Fruit fly (Drosophila melanogaster) whole organism, embryonic: Measurements from ENCODE around the gene CSN5.

ENCODE experiments used
- CG1024 ChIP-seq: fragments of 200-800 bp; sonication (Bioruptor generic); IDR thresholded peaks from 2 replicates; pipeline ENCODE4 v1.3.6; 2022; ENCODE audit warnings: missing biosample characterization, missing genetic modification characterization
- CG10431 ChIP-seq: fragments of 200-800 bp; sonication (Bioruptor generic); optimal IDR thresholded peaks from 3 replicates; lab custom pipeline; 2018; ENCODE audit warnings: missing biosample characterization, mild to moderate bottlenecking, missing genetic modification characterization
- CG12104 ChIP-seq: fragments of 200-800 bp; sonication (Bioruptor generic); optimal IDR thresholded peaks from 3 replicates; lab custom pipeline; 2016; ENCODE audit warnings: missing biosample characterization, missing genetic modification characterization
- CG12659 ChIP-seq: fragments of 200-800 bp; sonication (Bioruptor generic); optimal IDR thresholded peaks from 3 replicates; lab custom pipeline; 2017; ENCODE audit warnings: mild to moderate bottlenecking, missing biosample characterization, missing genetic modification reagents, missing genetic modification characterization
- CG13287 ChIP-seq: fragments of 200-800 bp; sonication (Bioruptor generic); IDR thresholded peaks from 2 replicates; pipeline ENCODE4 v1.3.6; 2022; ENCODE audit warnings: missing biosample characterization, missing genetic modification characterization; ENCODE audit not compliant: partially characterized antibody
- CG14710 ChIP-seq: fragments of 200-800 bp; sonication (Bioruptor generic); optimal IDR thresholded peaks from 3 replicates; lab custom pipeline; 2019; ENCODE audit warnings: missing biosample characterization, mild to moderate bottlenecking, missing genetic modification characterization, moderate library complexity
- CG15514 ChIP-seq: fragments of 200-800 bp; sonication (Bioruptor generic); optimal IDR thresholded peaks from 3 replicates; lab custom pipeline; 2017; ENCODE audit warnings: missing biosample characterization, missing genetic modification characterization, mild to moderate bottlenecking, moderate library complexity, missing genetic modification reagents
- CG16813 ChIP-seq: fragments of 200-800 bp; sonication (Bioruptor generic); IDR thresholded peaks from 3 replicates; pipeline ENCODE4 v1.3.6; 2022; ENCODE audit warnings: missing biosample characterization, missing genetic modification characterization; ENCODE audit not compliant: partially characterized antibody
- CG17829 ChIP-seq: fragments of 200-800 bp; optimal IDR thresholded peaks from 2 replicates; lab custom pipeline; 2019; ENCODE audit warnings: missing biosample characterization, mild to moderate bottlenecking, missing genetic modification characterization, moderate library complexity
- CG2129 ChIP-seq: fragments of 200-800 bp; sonication (Bioruptor generic); IDR thresholded peaks from 2 replicates; pipeline ENCODE4 v1.3.6; 2022; ENCODE audit warnings: missing biosample characterization, missing genetic modification characterization; ENCODE audit not compliant: partially characterized antibody
- CG31388 ChIP-seq: fragments of 200-800 bp; sonication (Bioruptor generic); optimal IDR thresholded peaks from 2 replicates; lab custom pipeline; 2016; ENCODE audit warnings: missing biosample characterization, missing genetic modification characterization
- CG33213 ChIP-seq: fragments of 200-800 bp; sonication (Bioruptor generic); optimal IDR thresholded peaks from 3 replicates; lab custom pipeline; 2016; ENCODE audit warnings: missing biosample characterization, missing genetic modification characterization
- CG34224 ChIP-seq: fragments of 200-800 bp; sonication (Bioruptor generic); IDR thresholded peaks from 3 replicates; pipeline ENCODE4 v1.3.6; 2022; ENCODE audit warnings: missing biosample characterization, missing genetic modification characterization; ENCODE audit not compliant: partially characterized antibody
- CG6683 ChIP-seq: fragments of 200-800 bp; sonication (Bioruptor generic); optimal IDR thresholded peaks from 2 replicates; lab custom pipeline; 2017; ENCODE audit warnings: missing biosample characterization, mild to moderate bottlenecking, missing genetic modification characterization, missing genetic modification reagents
- CG8478 ChIP-seq: fragments of >200 bp; optimal IDR thresholded peaks from 2 replicates; lab custom pipeline; 2018
- CTCF ChIP-seq: fragments of 200-800 bp; sonication (Bioruptor generic); optimal IDR thresholded peaks from 2 replicates; lab custom pipeline; 2017; ENCODE audit warnings: missing biosample characterization, mild to moderate bottlenecking, missing genetic modification characterization, moderate library complexity
- Dll ChIP-seq: fragments of 200-800 bp; sonication (Bioruptor generic); IDR thresholded peaks from 4 replicates; pipeline ENCODE4 v1.3.6; 2022; ENCODE audit warnings: missing biosample characterization, missing genetic modification characterization; ENCODE audit not compliant: partially characterized antibody
- Dref ChIP-seq: fragments of 200-800 bp; sonication (Bioruptor generic); IDR thresholded peaks from 2 replicates; pipeline ENCODE4 v1.3.6; 2022; ENCODE audit warnings: missing biosample characterization, missing genetic modification characterization
- E2f2 ChIP-seq: fragments of 200-800 bp; sonication (Bioruptor generic); IDR thresholded peaks from 2 replicates; pipeline ENCODE4 v1.3.6; 2022; ENCODE audit warnings: missing biosample characterization, missing genetic modification characterization
- Ets97D ChIP-seq: fragments of 200-800 bp; sonication (Bioruptor generic); optimal IDR thresholded peaks from 3 replicates; lab custom pipeline; 2016; ENCODE audit warnings: missing biosample characterization, missing genetic modification characterization
- Fer2 ChIP-seq: fragments of 200-800 bp; sonication (Bioruptor generic); optimal IDR thresholded peaks from 2 replicates; lab custom pipeline; 2018; ENCODE audit warnings: missing biosample characterization, mild to moderate bottlenecking, missing genetic modification characterization, moderate library complexity
- HmgZ ChIP-seq: fragments of 200-800 bp; sonication (Bioruptor generic); optimal IDR thresholded peaks from 2 replicates; lab custom pipeline; 2018; ENCODE audit warnings: missing biosample characterization, mild to moderate bottlenecking, missing genetic modification characterization
- Hr51 ChIP-seq, 2 experiments: fragments of 200-800 bp; sonication (Bioruptor generic); optimal IDR thresholded peaks; 2 replicates in 1 of 2; 3 replicates in 1 of 2; lab custom pipeline; 2016 to 2018; ENCODE audit warnings: missing biosample characterization in 2 of 2, missing genetic modification characterization in 2 of 2, mild to moderate bottlenecking in 1 of 2, moderate library complexity in 1 of 2
- Lpt ChIP-seq: fragments of >200 bp; optimal IDR thresholded peaks from 2 replicates; lab custom pipeline; 2018; ENCODE audit warnings: missing biosample characterization, missing genetic modification characterization
- MBD-R2 ChIP-seq: fragments of 200-800 bp; sonication (Bioruptor generic); IDR thresholded peaks from 2 replicates; pipeline ENCODE4 v1.3.6; 2022; ENCODE audit warnings: missing biosample characterization, missing genetic modification characterization
- MESR4 ChIP-seq: fragments of 200-800 bp; sonication (Bioruptor generic); optimal IDR thresholded peaks from 2 replicates; lab custom pipeline; 2018; ENCODE audit warnings: missing biosample characterization, mild to moderate bottlenecking, missing genetic modification characterization, moderate library complexity
- Med ChIP-seq: fragments of 200-800 bp; sonication (Bioruptor generic); peaks from one replicate; lab custom pipeline; 2016; ENCODE audit warnings: missing biosample characterization, missing genetic modification characterization, mild to moderate bottlenecking, inconsistent platforms, moderate library complexity
- Oli ChIP-seq: fragments of 200-800 bp; sonication (Bioruptor generic); optimal IDR thresholded peaks from 2 replicates; lab custom pipeline; 2018; ENCODE audit warnings: missing biosample characterization, mild to moderate bottlenecking, missing genetic modification characterization, moderate library complexity
- Pdp1 ChIP-seq, 2 experiments: fragments of 200-800 bp; sonication (Bioruptor generic); optimal IDR thresholded peaks; 3 replicates each; lab custom pipeline; 2016; ENCODE audit warnings: missing biosample characterization in 2 of 2, missing genetic modification characterization in 2 of 2, mild to moderate bottlenecking in 1 of 2, moderate library complexity in 1 of 2
- Rfx ChIP-seq: fragments of 200-800 bp; sonication (Bioruptor generic); IDR thresholded peaks from 2 replicates; pipeline ENCODE4 v1.3.6; 2022; ENCODE audit warnings: missing biosample characterization, missing genetic modification characterization
- Side ChIP-seq: fragments of 200-800 bp; sonication (Bioruptor generic); optimal IDR thresholded peaks from 2 replicates; lab custom pipeline; 2016; ENCODE audit warnings: missing biosample characterization, missing genetic modification characterization
- Ssrp ChIP-seq: fragments of 200-800 bp; sonication (Bioruptor generic); optimal IDR thresholded peaks from 2 replicates; lab custom pipeline; 2018; ENCODE audit warnings: missing biosample characterization, mild to moderate bottlenecking, missing genetic modification characterization, moderate library complexity
- crp ChIP-seq, 2 experiments: fragments of 200-800 bp; sonication (Bioruptor generic); optimal IDR thresholded peaks; 2 replicates in 1 of 2; 3 replicates in 1 of 2; lab custom pipeline; 2017; ENCODE audit warnings: missing biosample characterization in 2 of 2, missing genetic modification characterization in 2 of 2, mild to moderate bottlenecking in 1 of 2, moderate library complexity in 1 of 2
- danr ChIP-seq: fragments of 200-800 bp; sonication (Bioruptor generic); IDR thresholded peaks from 2 replicates; pipeline ENCODE4 v1.3.6; 2022; ENCODE audit warnings: missing biosample characterization, missing genetic modification characterization
- dm ChIP-seq: fragments of 200-800 bp; sonication (Bioruptor generic); optimal IDR thresholded peaks from 3 replicates; lab custom pipeline; 2016; ENCODE audit warnings: missing biosample characterization, missing genetic modification characterization
- fd64A ChIP-seq: fragments of 200-800 bp; sonication (Bioruptor generic); optimal IDR thresholded peaks from 3 replicates; lab custom pipeline; 2018; ENCODE audit warnings: missing biosample characterization, mild to moderate bottlenecking, missing genetic modification characterization
- fru ChIP-seq: fragments of >200 bp; optimal IDR thresholded peaks from 2 replicates; lab custom pipeline; 2017
- gcm2 ChIP-seq: fragments of 200-800 bp; sonication (Bioruptor generic); optimal IDR thresholded peaks from 2 replicates; lab custom pipeline; 2016; ENCODE audit warnings: missing biosample characterization, missing genetic modification characterization
- grau ChIP-seq: fragments of 200-800 bp; optimal IDR thresholded peaks from 3 replicates; lab custom pipeline; 2019; ENCODE audit warnings: missing biosample characterization, mild to moderate bottlenecking, missing genetic modification characterization, moderate library complexity
- h ChIP-seq: fragments of >200 bp; optimal IDR thresholded peaks from 2 replicates; lab custom pipeline; 2017
- hbn ChIP-seq: fragments of 200-800 bp; sonication (Bioruptor generic); IDR thresholded peaks from 2 replicates; pipeline ENCODE4 v1.3.6; 2022; ENCODE audit warnings: missing biosample characterization, missing genetic modification characterization; ENCODE audit not compliant: partially characterized antibody
- lilli ChIP-seq: fragments of 200-800 bp; sonication (Bioruptor generic); optimal IDR thresholded peaks from 3 replicates; lab custom pipeline; 2016; ENCODE audit warnings: missing biosample characterization, missing genetic modification characterization
- mam ChIP-seq: fragments of 200-800 bp; sonication (Bioruptor generic); optimal IDR thresholded peaks from 3 replicates; lab custom pipeline; 2016; ENCODE audit warnings: missing biosample characterization, missing genetic modification characterization
- pzg ChIP-seq: fragments of 200-800 bp; sonication (Bioruptor generic); optimal IDR thresholded peaks from 3 replicates; lab custom pipeline; 2018; ENCODE audit warnings: missing biosample characterization, mild to moderate bottlenecking, missing genetic modification characterization, moderate library complexity
- sisA ChIP-seq: fragments of 200-800 bp; sonication (Bioruptor generic); IDR thresholded peaks from 2 replicates; pipeline ENCODE4 v1.3.6; 2022; ENCODE audit warnings: missing biosample characterization, missing genetic modification characterization
- slp2 ChIP-seq: fragments of 200-800 bp; sonication (Bioruptor generic); optimal IDR thresholded peaks from 2 replicates; lab custom pipeline; 2016; ENCODE audit warnings: missing biosample characterization, missing genetic modification characterization
- stwl ChIP-seq: fragments of 200-800 bp; sonication (Bioruptor generic); optimal IDR thresholded peaks from 3 replicates; lab custom pipeline; 2018; ENCODE audit warnings: missing biosample characterization, mild to moderate bottlenecking, missing genetic modification characterization, moderate library complexity
- tx ChIP-seq: fragments of 200-800 bp; sonication (Bioruptor generic); optimal IDR thresholded peaks from 2 replicates; lab custom pipeline; 2016; ENCODE audit warnings: missing biosample characterization, missing genetic modification characterization
- vfl ChIP-seq: fragments of 200-800 bp; sonication (Bioruptor generic); optimal IDR thresholded peaks from 2 replicates; lab custom pipeline; 2016; ENCODE audit warnings: missing biosample characterization, missing genetic modification characterization
- yki ChIP-seq: fragments of >200 bp; optimal IDR thresholded peaks from 3 replicates; lab custom pipeline; 2018
- zen2 ChIP-seq: fragments of 200-800 bp; sonication (Bioruptor generic); IDR thresholded peaks from 3 replicates; pipeline ENCODE4 v1.3.6; 2022; ENCODE audit warnings: missing biosample characterization, missing genetic modification characterization; ENCODE audit not compliant: partially characterized antibody
- zfh1 ChIP-seq: fragments of 200-800 bp; sonication (Bioruptor generic); IDR thresholded peaks from 3 replicates; pipeline ENCODE4 v1.3.6; 2022; ENCODE audit warnings: missing biosample characterization, missing genetic modification characterization

Gene CSN5

dm6 chr3R:16480995-16481394 is 11.1 kb downstream of the CSN5 start, which contains the start of gene Dhfr (continued):
- TF ChIP-seq danr (GFP tag; lab: Robert Waterston, UW) (no peak), CG8478 (lab: Kevin White, UChicago) (no peak), CG13287 (peak; percentile 55), CG1024 (GFP tag; lab: Robert Waterston, UW) (no peak), zen2 (peak; percentile 57; the same call in 1 of the 3 replicates), pzg (GFP tag; lab: Kevin White, UChicago) (peak; percentile 23), hbn (GFP tag; lab: Robert Waterston, UW) (peak; percentile 50; the same call in 1 of the 2 replicates), yki (lab: Kevin White, UChicago) (no peak), CG34224 (GFP tag; lab: Robert Waterston, UW) (no peak), CG2129 (GFP tag; lab: Robert Waterston, UW) (0 out of 2 replicates have a peak, but pooled peaks have one; percentile 13), Oli (no peak), MBD-R2 (GFP tag; lab: Robert Waterston, UW) (peak; percentile 70; the same call in 1 of the 2 replicates), CG33213 (no peak), Lpt (no peak), CG17829 (tag; lab: Kevin White, UChicago) (no peak), Dref (GFP tag; lab: Robert Waterston, UW) (peak; percentile 62), Side (no peak), h (lab: Kevin White, UChicago) (no peak), CG10431 (GFP tag; lab: Kevin White, UChicago) (no peak), Dll (GFP tag; lab: Robert Waterston, UW) (peak; percentile 61; the same call in 2 of the 4 replicates), grau (tag; lab: Kevin White, UChicago) (no peak), tx (GFP tag; lab: Kevin White, UChicago) (no peak), Ssrp (no peak), stwl (tag; lab: Kevin White, UChicago) (peak; percentile 72), sisA (no peak)

- TF ChIP-seq Rfx (GFP tag; lab: Robert Waterston, UW) (peak; percentile 46; the same call in 1 of the 2 replicates), crp (GFP tag; optimal IDR thresholded peaks at IDR 0.05; lab: Kevin White, UChicago) (peak in 1 of 2 experiments; percentile 74), fd64A (GFP tag; lab: Kevin White, UChicago) (no peak), Ets97D (GFP tag; lab: Kevin White, UChicago) (peak; percentile 19), lilli (GFP tag; lab: Kevin White, UChicago) (peak; percentile 13), Med (GFP tag; lab: Kevin White, UChicago) (peak; percentile 78), stwl (tag; lab: Kevin White, UChicago) (peak; percentile 53), Hr51 (GFP tag; optimal IDR thresholded peaks at IDR 0.05; lab: Kevin White, UChicago) (no peak), dm (no peak), Fer2 (tag; lab: Kevin White, UChicago) (no peak), CG6683 (no peak), CTCF (GFP tag; lab: Kevin White, UChicago) (peak; percentile 28), mam (peak; percentile 18), Pdp1 (GFP tag; optimal IDR thresholded peaks at IDR 0.05; lab: Kevin White, UChicago) (peak in 1 of 2 experiments; percentile 40), slp2 (GFP tag; lab: Kevin White, UChicago) (no peak), CG12659 (GFP tag; lab: Kevin White, UChicago) (peak; percentile 17), zfh1 (GFP tag; lab: Robert Waterston, UW) (0 out of 3 replicates have a peak, but pooled peaks have one; percentile 5), CG14710 (tag; lab: Kevin White, UChicago) (peak; percentile 15), CG16813 (0 out of 3 replicates have a peak, but pooled peaks have one; percentile 14), fru (lab: Kevin White, UChicago) (no peak), E2f2 (peak; percentile 93), CG31388 (no peak), CG15514 (GFP tag; lab: Kevin White, UChicago) (peak; percentile 15), MBD-R2 (GFP tag; lab: Robert Waterston, UW) (peak; percentile 47; the same call in 1 of the 2 replicates), HmgZ (tag; lab: Kevin White, UChicago) (peak; percentile 18), vfl (GFP tag; lab: Kevin White, UChicago) (peak; percentile 19), CG12104 (GFP tag; lab: Kevin White, UChicago) (no peak), MESR4 (GFP tag; lab: Kevin White, UChicago) (peak; percentile 0), gcm2 (GFP tag; lab: Kevin White, UChicago) (no peak)
Measured at dm6 chr3R:16482276-16482675, 12.4 kb downstream of the CSN5 start, which contains the start of gene Sdhaf3. Gene Sdhaf3, minus strand, starts transcription at chr3R:16482452.
